Worm (Caenorhabditis elegans): Measurements from ENCODE around the gene srj-37.

ce11 chrV:597823-598222 is 40.6 kb upstream of the srj-37 start:
- TF ChIP-seq madf-2 (tag; optimal IDR thresholded peaks at IDR 0.05) (no peak), C08G9.2 (tag; optimal IDR thresholded peaks at IDR 0.05) (no peak), pha-4 (tag; optimal IDR thresholded peaks at IDR 0.05) (no peak), nfya-1 (tag; optimal IDR thresholded peaks at IDR 0.05) (no peak), sox-4 (tag; optimal IDR thresholded peaks at IDR 0.05) (no peak), syd-9 (tag; optimal IDR thresholded peaks at IDR 0.05) (no peak), ceh-45 (GFP tag; IDR thresholded peaks at IDR 0.05) (no peak)

Measured in whole organism, late embryonic.